Worm (Caenorhabditis elegans) whole organism, mixed stage, embryonic: ENCODE results near the gene nhr-145.

ENCODE experiments used
- bed-3 ChIP-seq: fragments of 200-800 bp; sonication (Bioruptor generic); optimal IDR thresholded peaks from 3 replicates; lab custom pipeline; 2018; ENCODE audit warnings: mild to moderate bottlenecking, missing genetic modification characterization, moderate library complexity, missing compliant biosample characterization
- blmp-1 ChIP-seq: fragments of 150-350 bp; optimal IDR thresholded peaks from 2 replicates; lab custom pipeline; 2014; ENCODE audit warnings: missing biosample characterization, missing genetic modification characterization
- ceh-39 ChIP-seq: fragments of 150-350 bp; optimal IDR thresholded peaks from 2 replicates; lab custom pipeline; 2014; ENCODE audit warnings: missing biosample characterization, missing genetic modification characterization
- ceh-43 ChIP-seq: fragments of 200-800 bp; sonication (Bioruptor generic); optimal IDR thresholded peaks from 2 replicates; lab custom pipeline; 2018; ENCODE audit warnings: mild to moderate bottlenecking, missing genetic modification characterization, moderate library complexity, missing compliant biosample characterization
- ceh-83 ChIP-seq: fragments of 200-800 bp; sonication (Bioruptor generic); optimal IDR thresholded peaks from 2 replicates; lab custom pipeline; 2018; ENCODE audit warnings: mild to moderate bottlenecking, missing genetic modification characterization, missing compliant biosample characterization
- ces-1 ChIP-seq: fragments of 150-350 bp; optimal IDR thresholded peaks from 2 replicates; lab custom pipeline; 2014; ENCODE audit warnings: missing biosample characterization, missing genetic modification reagents, missing genetic modification characterization
- cnd-1 ChIP-seq: fragments of 200-800 bp; sonication (Bioruptor generic); optimal IDR thresholded peaks from 2 replicates; lab custom pipeline; 2018; ENCODE audit warnings: mild to moderate bottlenecking, missing genetic modification characterization, missing compliant biosample characterization
- drap-1 ChIP-seq: fragments of 200-800 bp; sonication (Bioruptor generic); optimal IDR thresholded peaks from 3 replicates; lab custom pipeline; 2018; ENCODE audit warnings: mild to moderate bottlenecking, missing genetic modification characterization, missing compliant biosample characterization
- elt-1 ChIP-seq: sonication (generic microtip); optimal IDR thresholded peaks from 2 replicates; lab custom pipeline; 2017; ENCODE audit warnings: missing genetic modification characterization, mild to moderate bottlenecking, missing compliant biosample characterization, antibody characterized with exemption, moderate library complexity, borderline replicate concordance; ENCODE audit not compliant: insufficient read depth
- elt-3 ChIP-seq: fragments of 150-350 bp; optimal IDR thresholded peaks from 2 replicates; lab custom pipeline; 2014; ENCODE audit warnings: missing biosample characterization, missing genetic modification characterization
- flh-1 ChIP-seq: fragments of 200-800 bp; sonication (Bioruptor generic); optimal IDR thresholded peaks from 2 replicates; lab custom pipeline; 2018; ENCODE audit warnings: mild to moderate bottlenecking, missing genetic modification characterization, moderate library complexity, missing compliant biosample characterization
- ham-2 ChIP-seq: fragments of 200-800 bp; sonication (Bioruptor generic); optimal IDR thresholded peaks from 2 replicates; lab custom pipeline; 2018; ENCODE audit warnings: mild to moderate bottlenecking, missing genetic modification characterization, missing compliant biosample characterization
- hlh-1 ChIP-seq: fragments of 150-350 bp; optimal IDR thresholded peaks from 2 replicates; lab custom pipeline; 2014; ENCODE audit warnings: missing biosample characterization, missing genetic modification reagents, missing genetic modification characterization
- lin-13 ChIP-seq: fragments of 150-350 bp; optimal IDR thresholded peaks from 2 replicates; lab custom pipeline; 2014; ENCODE audit warnings: missing biosample characterization, missing genetic modification characterization
- lin-32 ChIP-seq: fragments of 200-800 bp; sonication (Bioruptor generic); optimal IDR thresholded peaks from 2 replicates; lab custom pipeline; 2018; ENCODE audit warnings: mild to moderate bottlenecking, missing genetic modification characterization, missing compliant biosample characterization
- lsy-2 ChIP-seq: fragments of 150-350 bp; optimal IDR thresholded peaks from 2 replicates; lab custom pipeline; 2014; ENCODE audit warnings: missing biosample characterization, missing genetic modification characterization
- mab-5 ChIP-seq: fragments of 150-350 bp; optimal IDR thresholded peaks from 2 replicates; lab custom pipeline; 2014; ENCODE audit warnings: missing biosample characterization, missing genetic modification characterization
- mep-1 ChIP-seq: fragments of 150-350 bp; optimal IDR thresholded peaks from 2 replicates; lab custom pipeline; 2017; ENCODE audit warnings: missing biosample characterization, missing genetic modification reagents, missing genetic modification characterization, inconsistent platforms
- mls-2 ChIP-seq: sonication (generic microtip); optimal IDR thresholded peaks from 2 replicates; lab custom pipeline; 2016; ENCODE audit warnings: mild to moderate bottlenecking, missing genetic modification characterization, moderate library complexity, missing compliant biosample characterization
- nhr-2 ChIP-seq: fragments of 150-350 bp; optimal IDR thresholded peaks from 2 replicates; lab custom pipeline; 2014; ENCODE audit warnings: missing biosample characterization, missing genetic modification characterization
- nhr-237 ChIP-seq: fragments of 150-350 bp; optimal IDR thresholded peaks from 2 replicates; lab custom pipeline; 2014; ENCODE audit warnings: missing biosample characterization, missing genetic modification characterization
- nhr-28 ChIP-seq: fragments of 150-350 bp; optimal IDR thresholded peaks from 2 replicates; lab custom pipeline; 2014; ENCODE audit warnings: missing biosample characterization, missing genetic modification characterization
- pha-4 ChIP-seq: fragments of 150-350 bp; optimal IDR thresholded peaks from 2 replicates; lab custom pipeline; 2018; ENCODE audit warnings: missing biosample characterization, missing genetic modification reagents, missing genetic modification characterization
- sptf-1 ChIP-seq: sonication (generic microtip); optimal IDR thresholded peaks from 2 replicates; lab custom pipeline; 2017; ENCODE audit warnings: mild to moderate bottlenecking, missing genetic modification characterization, moderate library complexity, missing compliant biosample characterization
- tbx-8 ChIP-seq: fragments of 200-800 bp; sonication (Bioruptor generic); optimal IDR thresholded peaks from 2 replicates; lab custom pipeline; 2018; ENCODE audit warnings: mild to moderate bottlenecking, missing genetic modification characterization, moderate library complexity, missing compliant biosample characterization
- unc-120 ChIP-seq: sonication (generic microtip); optimal IDR thresholded peaks from 2 replicates; lab custom pipeline; 2017; ENCODE audit warnings: missing genetic modification characterization, missing compliant biosample characterization; ENCODE audit not compliant: poor library complexity, severe bottlenecking
- unc-39 ChIP-seq: fragments of 150-350 bp; optimal IDR thresholded peaks from 2 replicates; lab custom pipeline; 2014; ENCODE audit warnings: missing biosample characterization, missing genetic modification characterization
- unc-62 ChIP-seq: fragments of 150-350 bp; optimal IDR thresholded peaks from 2 replicates; lab custom pipeline; 2014; ENCODE audit warnings: missing biosample characterization, missing genetic modification reagents, missing genetic modification characterization
- zip-8 ChIP-seq: fragments of 150-350 bp; optimal IDR thresholded peaks from 2 replicates; lab custom pipeline; 2014; ENCODE audit warnings: missing biosample characterization, missing genetic modification characterization
- ztf-11 ChIP-seq: fragments of 150-350 bp; optimal IDR thresholded peaks from 2 replicates; lab custom pipeline; 2014; ENCODE audit warnings: missing biosample characterization, missing genetic modification characterization

nhr-145 gene

ce11 chrV:19050888-19051287 lies 36.6 kb upstream of the nhr-145 start:
- no peak for TF ChIP-seq elt-1 (tag; lab: Kevin White, UChicago)
- TF ChIP-seq mls-2 (tag; lab: Kevin White, UChicago) = no peak
- no peak for TF ChIP-seq ceh-83 (GFP tag; lab: Kevin White, UChicago)
- TF ChIP-seq blmp-1 (tag; lab: Kevin White, UChicago) = no peak
- TF ChIP-seq nhr-2 (tag; lab: Kevin White, UChicago) = no peak
- no peak for TF ChIP-seq zip-8 (tag; lab: Kevin White, UChicago)
- TF ChIP-seq cnd-1 (tag; lab: Kevin White, UChicago) = no peak
- no peak for TF ChIP-seq hlh-1
- no peak for TF ChIP-seq drap-1 (GFP tag; lab: Kevin White, UChicago)
- no peak for TF ChIP-seq ceh-43 (GFP tag; lab: Kevin White, UChicago)
- no peak for TF ChIP-seq tbx-8 (GFP tag; lab: Kevin White, UChicago)
- no peak for TF ChIP-seq elt-3 (tag; lab: Kevin White, UChicago)
- no peak for TF ChIP-seq lin-13 (tag; lab: Kevin White, UChicago)
- no peak for TF ChIP-seq pha-4
- TF ChIP-seq lin-32 (GFP tag; lab: Kevin White, UChicago) = no peak
- no peak for TF ChIP-seq nhr-237
- TF ChIP-seq ham-2 (GFP tag; lab: Kevin White, UChicago) = no peak
- no peak for TF ChIP-seq flh-1 (GFP tag; lab: Kevin White, UChicago)
- no peak for TF ChIP-seq ceh-39
- TF ChIP-seq bed-3 (GFP tag; lab: Kevin White, UChicago) = no peak
- TF ChIP-seq, all 35 proteins: peak for 0

ce11 chrV:19051425-19051824 lies 36.1 kb upstream of the nhr-145 start:
- TF ChIP-seq blmp-1 (tag; lab: Kevin White, UChicago) (no peak), unc-39 (tag; lab: Kevin White, UChicago) (no peak)

ce11 chrV:19053281-19053680 lies 34.2 kb upstream of the nhr-145 start:
- TF ChIP-seq ceh-39 = no peak
- TF ChIP-seq elt-3 (tag; lab: Kevin White, UChicago) = no peak
- TF ChIP-seq unc-120 = no peak
- no peak for TF ChIP-seq cnd-1 (tag; lab: Kevin White, UChicago)
- TF ChIP-seq unc-39 (tag; lab: Kevin White, UChicago) = no peak
- no peak for TF ChIP-seq bed-3 (GFP tag; lab: Kevin White, UChicago)
- TF ChIP-seq lin-32 (GFP tag; lab: Kevin White, UChicago) = no peak
- TF ChIP-seq, all 35 proteins: peak for 0

- TF ChIP-seq unc-39 (tag; lab: Kevin White, UChicago) (no peak), cnd-1 (tag; lab: Kevin White, UChicago) (no peak), zip-8 (tag; lab: Kevin White, UChicago) (no peak), drap-1 (GFP tag; lab: Kevin White, UChicago) (no peak), unc-62 (GFP tag; lab: Kevin White, UChicago) (no peak), sptf-1 (tag; lab: Kevin White, UChicago) (no peak)
These were observed 29.9 kb upstream of the nhr-145 start for ce11 chrV:19057602-19058001.

- TF ChIP-seq ces-1 (GFP tag; lab: Kevin White, UChicago) (peak; percentile 40), ceh-43 (GFP tag; lab: Kevin White, UChicago) (no peak)
- TF ChIP-seq, all 35 proteins: peak for 1
These were observed 29.4 kb upstream of the nhr-145 start for ce11 chrV:19058086-19058485.

- no peak for TF ChIP-seq nhr-237
- no peak for TF ChIP-seq ceh-43 (GFP tag; lab: Kevin White, UChicago)
- no peak for TF ChIP-seq sptf-1 (tag; lab: Kevin White, UChicago)
- no peak for TF ChIP-seq mls-2 (tag; lab: Kevin White, UChicago)
- TF ChIP-seq ztf-11 (tag; lab: Kevin White, UChicago) = no peak
- no peak for TF ChIP-seq nhr-28 (tag; lab: Kevin White, UChicago)
- no peak for TF ChIP-seq pha-4
- no peak for TF ChIP-seq unc-62 (GFP tag; lab: Kevin White, UChicago)
- no peak for TF ChIP-seq unc-39 (tag; lab: Kevin White, UChicago)
- TF ChIP-seq mab-5 (tag; lab: Kevin White, UChicago) = no peak
- no peak for TF ChIP-seq lin-32 (GFP tag; lab: Kevin White, UChicago)
- TF ChIP-seq cnd-1 (tag; lab: Kevin White, UChicago) = no peak
- TF ChIP-seq zip-8 (tag; lab: Kevin White, UChicago) = no peak
- no peak for TF ChIP-seq unc-120
- no peak for TF ChIP-seq mep-1 (tag; lab: Kevin White, UChicago)
- no peak for TF ChIP-seq lsy-2
- TF ChIP-seq, all 35 proteins: peak for 0
These were observed 27.6 kb upstream of the nhr-145 start, which contains the start of gene twk-46 for ce11 chrV:19059873-19060272. Gene twk-46, plus strand, starts transcription at chrV:19060173.
